Worm (Caenorhabditis elegans) whole organism, L1 larva: ENCODE measurements around the gene clc-4.

Experiments used
- ama-1 ChIP-seq: fragments of 150-350 bp; optimal IDR thresholded peaks from 2 replicates; lab custom pipeline; 2014
- ceh-8 ChIP-seq: fragments of 200-800 bp; sonication (Bioruptor generic); optimal IDR thresholded peaks from 2 replicates; lab custom pipeline; 2018; ENCODE audit warnings: mild to moderate bottlenecking, missing genetic modification characterization, moderate library complexity, missing compliant biosample characterization
- ceh-82 ChIP-seq, 3 experiments: fragments of 150-350 bp in 1 of 3; sonication (generic microtip) in 2 of 3; optimal IDR thresholded peaks; 2 replicates each; lab custom pipeline; 2014 to 2017; ENCODE audit warnings: missing biosample characterization in 3 of 3, missing genetic modification characterization in 3 of 3
- efl-1 ChIP-seq, 4 experiments: fragments of 150-350 bp; optimal IDR thresholded peaks in 3 of 4; peaks in 1 of 4; 1 replicate in 1 of 4; 2 replicates in 3 of 4; lab custom pipeline; 2014; ENCODE audit warnings: missing biosample characterization in 2 of 4, missing genetic modification characterization in 2 of 4, missing genetic modification reagents in 2 of 4
- egl-27 ChIP-seq, 2 experiments: fragments of 150-350 bp in 1 of 2; sonication (generic microtip); optimal IDR thresholded peaks; 3 replicates each; lab custom pipeline; 2017 to 2018; ENCODE audit warnings: missing biosample characterization in 2 of 2, missing genetic modification characterization in 2 of 2, missing genetic modification reagents in 2 of 2
- elt-2 ChIP-seq: sonication (generic microtip); optimal IDR thresholded peaks from 2 replicates; lab custom pipeline; 2016; ENCODE audit warnings: missing genetic modification characterization, mild to moderate bottlenecking, inconsistent platforms, missing compliant biosample characterization, missing genetic modification reagents
- fkh-8 ChIP-seq: sonication (generic microtip); optimal IDR thresholded peaks from 2 replicates; lab custom pipeline; 2016; ENCODE audit warnings: mild to moderate bottlenecking, missing genetic modification characterization, missing compliant biosample characterization
- fos-1 ChIP-seq: fragments of 150-350 bp; optimal IDR thresholded peaks from 2 replicates; lab custom pipeline; 2014; ENCODE audit warnings: missing biosample characterization, missing genetic modification characterization
- jun-1 ChIP-seq: fragments of 150-350 bp; optimal IDR thresholded peaks from 2 replicates; lab custom pipeline; 2014; ENCODE audit warnings: missing biosample characterization, missing genetic modification reagents, missing genetic modification characterization
- lin-35 ChIP-seq, 2 experiments: fragments of 150-350 bp; optimal IDR thresholded peaks; 2 replicates each; lab custom pipeline; 2014; ENCODE audit warnings: missing biosample characterization in 2 of 2, missing genetic modification characterization in 2 of 2, missing genetic modification reagents in 2 of 2
- mef-2 ChIP-seq: fragments of 150-350 bp; optimal IDR thresholded peaks from 2 replicates; lab custom pipeline; 2014; ENCODE audit warnings: missing biosample characterization, missing genetic modification characterization
- nhr-47 ChIP-seq: sonication (generic microtip); optimal IDR thresholded peaks from 2 replicates; lab custom pipeline; 2016; ENCODE audit warnings: mild to moderate bottlenecking, missing genetic modification characterization, moderate library complexity, missing compliant biosample characterization
- nhr-71 ChIP-seq: sonication (generic microtip); optimal IDR thresholded peaks from 2 replicates; lab custom pipeline; 2016; ENCODE audit warnings: mild to moderate bottlenecking, missing genetic modification characterization, moderate library complexity, missing compliant biosample characterization
- nhr-77 ChIP-seq: fragments of 150-350 bp; optimal IDR thresholded peaks from 2 replicates; lab custom pipeline; 2014; ENCODE audit warnings: missing biosample characterization, missing genetic modification characterization
- pqm-1 ChIP-seq: sonication (generic microtip); optimal IDR thresholded peaks from 3 replicates; lab custom pipeline; 2017; ENCODE audit warnings: missing biosample characterization, missing genetic modification characterization
- rnt-1 ChIP-seq: sonication (generic microtip); optimal IDR thresholded peaks from 2 replicates; lab custom pipeline; 2016; ENCODE audit warnings: mild to moderate bottlenecking, missing genetic modification characterization, moderate library complexity, missing compliant biosample characterization
- snu-23 ChIP-seq: sonication (generic microtip); optimal IDR thresholded peaks from 2 replicates; lab custom pipeline; 2016; ENCODE audit warnings: missing genetic modification characterization, missing compliant biosample characterization
- sup-37 ChIP-seq: fragments of 200-800 bp; sonication (Bioruptor generic); optimal IDR thresholded peaks from 2 replicates; lab custom pipeline; 2018; ENCODE audit warnings: mild to moderate bottlenecking, missing genetic modification characterization, missing compliant biosample characterization
- swsn-7 ChIP-seq: sonication (generic microtip); optimal IDR thresholded peaks from 2 replicates; lab custom pipeline; 2016; ENCODE audit warnings: missing genetic modification characterization, missing compliant biosample characterization

clc-4 gene

ce11 chrX:10748145-10748544 is 35.6 kb downstream of the clc-4 start:
- TF ChIP-seq ama-1 (lab: Kevin White, UChicago) (no peak), egl-27 (tag; optimal IDR thresholded peaks at IDR 0.05; lab: Kevin White, UChicago) (no peak), swsn-7 (tag; lab: Kevin White, UChicago) (no peak), elt-2 (tag; lab: Kevin White, UChicago) (peak; percentile 42), snu-23 (GFP tag; lab: Kevin White, UChicago) (no peak), rnt-1 (tag; lab: Kevin White, UChicago) (no peak), pqm-1 (tag; lab: Kevin White, UChicago) (no peak), ceh-8 (GFP tag; lab: Kevin White, UChicago) (no peak), lin-35 (GFP tag; optimal IDR thresholded peaks at IDR 0.05; lab: Kevin White, UChicago) (peak in 1 of 2 experiments; percentile 7), fos-1 (tag; lab: Kevin White, UChicago) (no peak), nhr-77 (tag; lab: Kevin White, UChicago) (no peak)

DNA sequence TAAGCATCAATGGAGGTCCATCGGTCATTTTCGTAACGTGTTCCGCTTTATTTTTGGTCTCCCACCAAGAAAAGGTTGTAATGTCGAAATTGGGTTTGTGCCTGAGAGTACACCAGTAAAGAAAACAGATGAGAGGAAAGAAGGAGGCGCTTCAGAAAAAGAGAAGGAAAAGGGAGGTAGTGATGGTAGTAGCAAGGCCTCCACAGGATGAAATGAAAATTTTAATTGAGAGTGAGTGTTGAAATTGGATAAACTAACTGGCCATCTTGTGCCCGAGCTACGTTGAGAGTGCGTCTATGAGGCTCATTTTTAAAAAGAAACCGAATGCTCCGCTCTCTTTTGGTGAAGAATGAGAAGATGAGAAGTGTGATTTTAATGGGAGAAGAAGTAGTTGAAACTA is 37.3 kb downstream of the clc-4 start, which contains the start of gene R07A4.2:
TSS of gene R07A4.2 (minus strand) at position 101 of the 400 bp plus-strand sequence.
- TF ChIP-seq sup-37 (GFP tag; lab: Kevin White, UChicago), result no peak

ce11 chrX:10734026-10734425 is 49.7 kb downstream of the clc-4 start, which contains the start of gene egl-36:
TSS of gene egl-36 (plus strand) at chrX:10734326.
- TF ChIP-seq mef-2 (no peak), nhr-47 (no peak), ceh-82 (tag; optimal IDR thresholded peaks at IDR 0.05; lab: Kevin White, UChicago) (no peak), fkh-8 (tag; lab: Kevin White, UChicago) (no peak), swsn-7 (tag; lab: Kevin White, UChicago) (no peak), efl-1 (optimal IDR thresholded peaks at IDR 0.05; lab: Kevin White, UChicago) (no peak), efl-1 (GFP tag; optimal IDR thresholded peaks at IDR 0.05 in 1 of 2; lab: Kevin White, UChicago) (no peak), nhr-71 (tag; lab: Kevin White, UChicago) (no peak), jun-1 (no peak)
